Worm (Caenorhabditis elegans): ENCODE results near the gene K04A8.1.

The K04A8.1 gene

ce11 chrV:6593700-6594244 lies 27.6 kb downstream of the K04A8.1 start, which contains the start of gene hcp-1 (continued):
- peak; percentile 79 for TF ChIP-seq attf-6 (GFP tag; IDR thresholded peaks at IDR 0.05)
- TF ChIP-seq nfya-2 (GFP tag; IDR thresholded peaks at IDR 0.05), result no peak
- TF ChIP-seq egl-18 (GFP tag; IDR thresholded peaks at IDR 0.05), result no peak
- peak; percentile 11 for TF ChIP-seq ztf-18 (tag; optimal IDR thresholded peaks at IDR 0.05)
- TF ChIP-seq C06A6.2 (GFP tag; conservative IDR thresholded peaks at IDR 0.05), result no peak
- TF ChIP-seq lin-35 (GFP tag; optimal IDR thresholded peaks at IDR 0.05), result peak; percentile 61 to 86 (median 83)
- peak; percentile 100 for TF ChIP-seq madf-6 (GFP tag; IDR thresholded peaks at IDR 0.05)
- peak; percentile 96 for TF ChIP-seq lin-54 (GFP tag; optimal IDR thresholded peaks at IDR 0.05)
- TF ChIP-seq Y53F4B.3 (GFP tag; IDR thresholded peaks at IDR 0.05), result 0 out of 2 replicates have a peak, but pooled peaks have one; percentile 30
- TF ChIP-seq dox-1 (GFP tag; IDR thresholded peaks at IDR 0.05), result peak; percentile 94; the same call in 1 of the 2 replicates
- peak; percentile 86 for TF ChIP-seq unc-130 (GFP tag; optimal IDR thresholded peaks at IDR 0.05)
- TF ChIP-seq lag-1 (GFP tag; IDR thresholded peaks at IDR 0.05), result no peak

- no peak for TF ChIP-seq bed-1 (GFP tag; IDR thresholded peaks at IDR 0.05)
- TF ChIP-seq dpl-1 (GFP tag; optimal IDR thresholded peaks at IDR 0.05), result no peak
- peak; percentile 40; the same call in 1 of the 2 replicates for TF ChIP-seq zfh-2 (GFP tag; conservative IDR thresholded peaks at IDR 0.05)
Measured at ce11 chrV:6602556-6603062, 36.5 kb downstream of the K04A8.1 start, which contains the start of gene ZK1055.6. ZK1055.6 (minus strand) TSS chrV:6602606.

ce11 chrV:6605275-6605674 lies 39.1 kb downstream of the K04A8.1 start, which contains the start of gene ZK1055.7:
ZK1055.7 (minus strand) TSS chrV:6605375.
- no peak for TF ChIP-seq lsy-27 (tag; optimal IDR thresholded peaks at IDR 0.05; ENCODE audit: borderline replicate concordance, insufficient read depth)
- no peak for TF ChIP-seq somi-1 (GFP tag; optimal IDR thresholded peaks at IDR 0.05)
- TF ChIP-seq madf-6 (GFP tag; IDR thresholded peaks at IDR 0.05), result no peak
- no peak for TF ChIP-seq nhr-90 (tag; optimal IDR thresholded peaks at IDR 0.05)
- TF ChIP-seq F57C9.4 (tag; optimal IDR thresholded peaks at IDR 0.05), result no peak
- no peak for TF ChIP-seq B0035.1 (tag; optimal IDR thresholded peaks at IDR 0.05)
- TF ChIP-seq rec-8 (tag; optimal IDR thresholded peaks at IDR 0.05), result no peak
- TF ChIP-seq attf-6 (GFP tag; IDR thresholded peaks at IDR 0.05), result no peak
- no peak for TF ChIP-seq T07F8.4 (tag; optimal IDR thresholded peaks at IDR 0.05)
- TF ChIP-seq bed-1 (GFP tag; IDR thresholded peaks at IDR 0.05), result no peak

- TF ChIP-seq K12H6.12 (tag; optimal IDR thresholded peaks at IDR 0.05), result no peak
- TF ChIP-seq snpc-4 (GFP tag; optimal IDR thresholded peaks at IDR 0.05), result no peak
- TF ChIP-seq snpc-4 (tag; optimal IDR thresholded peaks at IDR 0.05), result no peak
- TF ChIP-seq attf-6 (GFP tag; IDR thresholded peaks at IDR 0.05), result no peak
- no peak for TF ChIP-seq ets-4 (GFP tag; optimal IDR thresholded peaks at IDR 0.05)
- TF ChIP-seq hmg-20 (GFP tag; IDR thresholded peaks at IDR 0.05), result no peak
- peak; percentile 83 for TF ChIP-seq cebp-1 (GFP tag; IDR thresholded peaks at IDR 0.05)
- peak; percentile 96 for TF ChIP-seq cebp-1 (tag; optimal IDR thresholded peaks at IDR 0.05)
- TF ChIP-seq pha-4 (tag; optimal IDR thresholded peaks at IDR 0.05), result no peak
- TF ChIP-seq nhr-179 (tag; optimal IDR thresholded peaks at IDR 0.05), result no peak
- no peak for TF ChIP-seq die-1 (tag; optimal IDR thresholded peaks at IDR 0.05)
- TF ChIP-seq ztf-18 (tag; optimal IDR thresholded peaks at IDR 0.05), result no peak
- no peak for TF ChIP-seq F57C9.4 (tag; optimal IDR thresholded peaks at IDR 0.05)
- no peak for TF ChIP-seq ztf-26 (tag; optimal IDR thresholded peaks at IDR 0.05)
- no peak for TF ChIP-seq nhr-27 (tag; optimal IDR thresholded peaks at IDR 0.05)
- no peak for TF ChIP-seq lin-40 (tag; optimal IDR thresholded peaks at IDR 0.05)
- TF ChIP-seq unc-62 (GFP tag; optimal IDR thresholded peaks at IDR 0.05), result no peak
- no peak for TF ChIP-seq madf-8 (GFP tag; conservative IDR thresholded peaks at IDR 0.05)
- TF ChIP-seq nfya-2 (GFP tag; IDR thresholded peaks at IDR 0.05), result 0 out of 2 replicates have a peak, but pooled peaks have one; percentile 36
- TF ChIP-seq ekl-4 (GFP tag; IDR thresholded peaks at IDR 0.05), result no peak
- TF ChIP-seq xnd-1 (tag; optimal IDR thresholded peaks at IDR 0.05), result no peak
- TF ChIP-seq bed-2 (GFP tag; IDR thresholded peaks at IDR 0.05), result no peak
- TF ChIP-seq mel-28 (tag; optimal IDR thresholded peaks at IDR 0.05; ENCODE audit: borderline replicate concordance), result no peak
- TF ChIP-seq F57A8.1 (GFP tag; optimal IDR thresholded peaks at IDR 0.05), result no peak
Measured at ce11 chrV:6606197-6606596, 40.1 kb downstream of the K04A8.1 start.
